Fruit fly (Drosophila melanogaster) whole organism, wandering third instar larva: ENCODE measurements around the gene sea.

Experiments
- Abd-B ChIP-seq: fragments of >200 bp; optimal IDR thresholded peaks from 2 replicates; lab custom pipeline; 2017; ENCODE audit warnings: missing biosample characterization, missing genetic modification characterization
- Hr78 ChIP-seq: fragments of >200 bp; optimal IDR thresholded peaks from 2 replicates; lab custom pipeline; 2017; ENCODE audit warnings: missing biosample characterization, missing genetic modification characterization
- Jra ChIP-seq: sonication (Bioruptor generic); optimal IDR thresholded peaks from 2 replicates; lab custom pipeline; 2016; ENCODE audit warnings: missing biosample characterization, missing genetic modification characterization
- OdsH ChIP-seq: fragments of 200-800 bp; sonication (Bioruptor generic); optimal IDR thresholded peaks from 2 replicates; lab custom pipeline; 2016; ENCODE audit warnings: missing biosample characterization, mild to moderate bottlenecking, missing genetic modification characterization
- foxo ChIP-seq, 2 experiments: fragments of 200-800 bp; sonication (Bioruptor generic); optimal IDR thresholded peaks; 2 replicates in 1 of 2; 3 replicates in 1 of 2; lab custom pipeline; 2016 to 2017; ENCODE audit warnings: missing biosample characterization in 2 of 2, missing genetic modification characterization in 2 of 2
- h ChIP-seq: fragments of 200-800 bp; sonication (Bioruptor generic); optimal IDR thresholded peaks from 3 replicates; lab custom pipeline; 2016; ENCODE audit warnings: missing biosample characterization, mild to moderate bottlenecking, missing genetic modification characterization
- jim ChIP-seq: fragments of 175-275, 200-325 bp; sonication (Bioruptor generic); optimal IDR thresholded peaks from 2 replicates; lab custom pipeline; 2016; ENCODE audit warnings: missing biosample characterization, mild to moderate bottlenecking, missing genetic modification characterization
- pan ChIP-seq: fragments of >200 bp; optimal IDR thresholded peaks from 2 replicates; lab custom pipeline; 2017
- usp ChIP-seq: fragments of >200 bp; optimal IDR thresholded peaks from 2 replicates; lab custom pipeline; 2017; ENCODE audit warnings: missing biosample characterization, missing genetic modification characterization

DNA sequence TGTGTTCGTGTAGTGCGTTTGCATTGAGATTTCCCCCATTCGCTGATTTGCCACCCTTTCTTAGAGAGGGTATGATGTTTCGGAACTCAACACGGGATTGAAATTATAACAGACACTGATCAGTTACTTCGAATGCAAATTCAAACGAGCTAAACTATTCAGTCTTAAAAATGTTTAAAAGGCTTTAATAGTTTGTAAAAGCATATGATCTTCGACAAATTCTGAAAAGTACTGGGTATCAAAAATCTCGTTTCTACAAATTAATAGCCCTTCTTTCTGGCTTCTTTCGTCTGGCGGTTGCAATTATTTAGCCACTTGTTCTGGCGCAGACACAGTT is 15.4 kb upstream of the sea start:
- TF ChIP-seq pan (lab: Kevin White, UChicago) (no peak), Jra (GFP tag; lab: Kevin White, UChicago) (no peak), OdsH (GFP tag; lab: Kevin White, UChicago) (no peak), foxo (GFP tag; optimal IDR thresholded peaks at IDR 0.05; lab: Kevin White, UChicago) (no peak), h (GFP tag; lab: Kevin White, UChicago) (no peak), Abd-B (no peak), jim (GFP tag; lab: Kevin White, UChicago) (no peak), usp (GFP tag; lab: Kevin White, UChicago) (no peak), Hr78 (GFP tag; lab: Kevin White, UChicago) (no peak)
